Worm (Caenorhabditis elegans) whole organism, L3 larva: ENCODE measurements around the gene fard-1.

Source experiments
- R02D3.7 ChIP-seq: fragments of 150-350 bp; optimal IDR thresholded peaks from 2 replicates; lab custom pipeline; 2014; ENCODE audit warnings: missing biosample characterization, missing genetic modification characterization
- aly-2 ChIP-seq: fragments of 150-350 bp; optimal IDR thresholded peaks from 2 replicates; lab custom pipeline; 2014; ENCODE audit warnings: missing biosample characterization, missing genetic modification characterization
- ama-1 ChIP-seq: fragments of 150-350 bp; optimal IDR thresholded peaks from 2 replicates; lab custom pipeline; 2018
- ceh-28 ChIP-seq: fragments of 150-350 bp; optimal IDR thresholded peaks from 2 replicates; lab custom pipeline; 2014; ENCODE audit warnings: missing biosample characterization, missing genetic modification reagents, missing genetic modification characterization
- ceh-9 ChIP-seq: sonication (generic microtip); optimal IDR thresholded peaks from 2 replicates; lab custom pipeline; 2018; ENCODE audit warnings: missing biosample characterization, missing genetic modification characterization
- egl-27 ChIP-seq: sonication (generic microtip); optimal IDR thresholded peaks from 4 replicates; lab custom pipeline; 2017; ENCODE audit warnings: missing biosample characterization, missing genetic modification reagents, missing genetic modification characterization
- egl-5 ChIP-seq: fragments of 150-350 bp; optimal IDR thresholded peaks from 2 replicates; lab custom pipeline; 2017; ENCODE audit warnings: missing biosample characterization, missing genetic modification reagents, missing genetic modification characterization, inconsistent platforms
- elt-1 ChIP-seq: fragments of 150-350 bp; optimal IDR thresholded peaks from 2 replicates; lab custom pipeline; 2014; ENCODE audit warnings: missing biosample characterization, missing genetic modification characterization
- elt-2 ChIP-seq: sonication (generic microtip); optimal IDR thresholded peaks from 2 replicates; lab custom pipeline; 2016; ENCODE audit warnings: missing genetic modification reagents, mild to moderate bottlenecking, missing genetic modification characterization, missing compliant biosample characterization
- elt-3 ChIP-seq, 3 experiments: fragments of 150-350 bp in 1 of 3; sonication (generic microtip) in 2 of 3; optimal IDR thresholded peaks; 2 replicates in 2 of 3; 4 replicates in 1 of 3; lab custom pipeline; 2014 to 2017; ENCODE audit warnings: missing biosample characterization in 3 of 3, missing genetic modification characterization in 3 of 3
- fkh-10 ChIP-seq: sonication (generic microtip); optimal IDR thresholded peaks from 2 replicates; lab custom pipeline; 2017; ENCODE audit warnings: missing biosample characterization, missing genetic modification reagents, missing genetic modification characterization
- fkh-2 ChIP-seq: fragments of 150-350 bp; optimal IDR thresholded peaks from 2 replicates; lab custom pipeline; 2014; ENCODE audit warnings: missing biosample characterization, missing genetic modification reagents, missing genetic modification characterization
- fos-1 ChIP-seq: fragments of 150-350 bp; optimal IDR thresholded peaks from 2 replicates; lab custom pipeline; 2014; ENCODE audit warnings: missing biosample characterization, missing genetic modification characterization
- hmg-11 ChIP-seq: sonication (generic microtip); optimal IDR thresholded peaks from 2 replicates; lab custom pipeline; 2016; ENCODE audit warnings: missing genetic modification characterization, missing compliant biosample characterization
- jun-1 ChIP-seq: fragments of 150-350 bp; optimal IDR thresholded peaks from 2 replicates; lab custom pipeline; 2014; ENCODE audit warnings: missing biosample characterization, missing genetic modification reagents, missing genetic modification characterization
- lin-15B ChIP-seq: fragments of 150-350 bp; optimal IDR thresholded peaks from 2 replicates; lab custom pipeline; 2014; ENCODE audit warnings: missing biosample characterization, missing genetic modification characterization
- lin-39 ChIP-seq: fragments of 150-350 bp; optimal IDR thresholded peaks from 2 replicates; lab custom pipeline; 2018; ENCODE audit warnings: missing biosample characterization, missing genetic modification reagents, missing genetic modification characterization
- lsy-12 ChIP-seq: sonication (generic microtip); optimal IDR thresholded peaks from 2 replicates; lab custom pipeline; 2016; ENCODE audit warnings: mild to moderate bottlenecking, missing genetic modification characterization, missing compliant biosample characterization
- mml-1 ChIP-seq: fragments of 150-350 bp; sonication (generic microtip); optimal IDR thresholded peaks from 3 replicates; lab custom pipeline; 2014; ENCODE audit warnings: missing biosample characterization, missing genetic modification characterization
- nhr-11 ChIP-seq: fragments of 150-350 bp; optimal IDR thresholded peaks from 2 replicates; lab custom pipeline; 2014; ENCODE audit warnings: missing biosample characterization, missing genetic modification characterization
- nhr-23 ChIP-seq: fragments of 150-350 bp; optimal IDR thresholded peaks from 2 replicates; lab custom pipeline; 2014; ENCODE audit warnings: missing biosample characterization, missing genetic modification reagents, missing genetic modification characterization
- nhr-237 ChIP-seq: fragments of 150-350 bp; optimal IDR thresholded peaks from 2 replicates; lab custom pipeline; 2014; ENCODE audit warnings: missing biosample characterization, missing genetic modification characterization
- nhr-25 ChIP-seq: sonication (generic microtip); optimal IDR thresholded peaks from 2 replicates; lab custom pipeline; 2017; ENCODE audit warnings: missing biosample characterization, missing genetic modification characterization
- nhr-43 ChIP-seq: sonication (generic microtip); optimal IDR thresholded peaks from 2 replicates; lab custom pipeline; 2016; ENCODE audit warnings: mild to moderate bottlenecking, missing genetic modification characterization, missing compliant biosample characterization; ENCODE audit not compliant: poor library complexity, severe bottlenecking
- nhr-67 ChIP-seq: fragments of 150-350 bp; optimal IDR thresholded peaks from 2 replicates; lab custom pipeline; 2014; ENCODE audit warnings: missing biosample characterization, missing genetic modification characterization
- nhr-76 ChIP-seq: fragments of 150-350 bp; sonication (generic microtip); optimal IDR thresholded peaks from 5 replicates; lab custom pipeline; 2014; ENCODE audit warnings: missing biosample characterization, missing genetic modification characterization
- pha-4 ChIP-seq: fragments of 150-350 bp; optimal IDR thresholded peaks from 2 replicates; lab custom pipeline; 2014; ENCODE audit warnings: missing biosample characterization, missing genetic modification reagents, missing genetic modification characterization
- pqm-1 ChIP-seq: fragments of 150-350 bp; optimal IDR thresholded peaks from 2 replicates; lab custom pipeline; 2017; ENCODE audit warnings: missing biosample characterization, missing genetic modification characterization, inconsistent platforms
- sea-2 ChIP-seq: fragments of 150-350 bp; sonication (generic microtip); optimal IDR thresholded peaks from 4 replicates; lab custom pipeline; 2014; ENCODE audit warnings: missing biosample characterization, missing genetic modification reagents, missing genetic modification characterization
- skn-1 ChIP-seq: fragments of 150-350 bp; optimal IDR thresholded peaks from 2 replicates; lab custom pipeline; 2014; ENCODE audit warnings: missing biosample characterization, missing genetic modification characterization
- snpc-4 ChIP-seq: fragments of 150-350 bp; optimal IDR thresholded peaks from 2 replicates; lab custom pipeline; 2014; ENCODE audit warnings: missing biosample characterization, missing genetic modification characterization
- tbx-2 ChIP-seq: sonication (generic microtip); optimal IDR thresholded peaks from 2 replicates; lab custom pipeline; 2016; ENCODE audit warnings: mild to moderate bottlenecking, missing genetic modification characterization, missing compliant biosample characterization
- unc-62 ChIP-seq: fragments of 150-350 bp; sonication (generic microtip); optimal IDR thresholded peaks from 4 replicates; lab custom pipeline; 2014; ENCODE audit warnings: missing biosample characterization, missing genetic modification reagents, missing genetic modification characterization
- zag-1 ChIP-seq: fragments of 150-350 bp; optimal IDR thresholded peaks from 2 replicates; lab custom pipeline; 2014; ENCODE audit warnings: missing biosample characterization, missing genetic modification characterization
- ztf-11 ChIP-seq: fragments of 150-350 bp; optimal IDR thresholded peaks from 2 replicates; lab custom pipeline; 2014; ENCODE audit warnings: missing biosample characterization, missing genetic modification characterization
- ztf-4 ChIP-seq: fragments of 150-350 bp; optimal IDR thresholded peaks from 2 replicates; lab custom pipeline; 2014; ENCODE audit warnings: missing biosample characterization, missing genetic modification characterization

fard-1 gene

DNA sequence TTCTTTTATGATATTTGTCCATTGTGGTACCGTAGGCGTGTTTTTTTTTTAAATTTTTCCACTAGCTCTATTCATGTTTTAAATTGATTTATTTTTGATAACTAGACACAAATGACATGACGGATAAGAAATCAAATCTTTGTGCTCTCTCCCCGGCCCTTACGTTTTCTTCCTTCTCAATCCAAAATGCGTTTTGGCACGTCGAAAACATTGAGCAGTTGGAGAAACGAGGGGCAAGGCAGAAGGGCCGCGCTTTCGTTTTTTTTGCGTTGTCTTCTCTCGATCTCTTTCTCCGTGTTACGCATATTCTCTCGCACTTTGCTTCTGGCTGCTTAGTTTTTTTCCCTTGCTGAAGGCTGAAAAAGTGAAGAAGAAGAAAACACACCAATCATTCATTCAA is 5.9 kb downstream of the fard-1 start:
- TF ChIP-seq lin-39 (tag; lab: Kevin White, UChicago) = peak; percentile 37
- TF ChIP-seq ztf-4 = no peak
- no peak for TF ChIP-seq tbx-2
- TF ChIP-seq egl-27 (tag; lab: Kevin White, UChicago) = no peak
- no peak for TF ChIP-seq fkh-2 (tag; lab: Kevin White, UChicago)
- TF ChIP-seq unc-62 = no peak
- no peak for TF ChIP-seq zag-1 (tag; lab: Kevin White, UChicago)
- TF ChIP-seq nhr-43 (tag; lab: Kevin White, UChicago) = no peak
- TF ChIP-seq sea-2 (GFP tag; lab: Kevin White, UChicago) = no peak
- no peak for TF ChIP-seq lin-15B (tag; lab: Kevin White, UChicago)
- no peak for TF ChIP-seq fos-1
- peak; percentile 53 for TF ChIP-seq fkh-10
- TF ChIP-seq nhr-11 (tag; lab: Kevin White, UChicago) = no peak
- TF ChIP-seq mml-1 (tag; lab: Kevin White, UChicago) = no peak
- no peak for TF ChIP-seq aly-2 (tag; lab: Kevin White, UChicago)
- no peak for TF ChIP-seq skn-1 (tag; lab: Kevin White, UChicago)
- no peak for TF ChIP-seq nhr-25 (tag; lab: Kevin White, UChicago)
- no peak for TF ChIP-seq ceh-28 (tag; lab: Kevin White, UChicago)
- TF ChIP-seq hmg-11 (tag; lab: Kevin White, UChicago) = peak; percentile 61
- no peak for TF ChIP-seq jun-1 (tag; lab: Kevin White, UChicago)

DNA sequence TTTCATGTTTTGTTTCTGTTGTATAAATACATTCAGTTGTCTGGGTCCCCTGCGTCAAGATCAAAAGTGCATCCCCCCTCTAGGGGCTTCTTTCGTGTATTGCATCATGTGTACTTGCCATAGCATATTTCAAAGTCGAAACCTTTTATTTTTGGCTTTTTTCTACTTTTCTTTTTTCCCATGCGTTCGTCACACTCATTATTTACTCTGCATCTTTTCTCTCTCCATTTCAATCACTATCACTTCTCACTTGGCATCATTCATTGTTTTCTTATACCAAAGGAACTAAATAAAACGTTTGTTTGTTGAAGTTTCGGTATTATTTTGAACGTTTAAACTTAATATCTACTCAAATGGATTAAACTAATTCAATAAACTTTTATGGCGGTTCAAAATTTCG is 6.4 kb downstream of the fard-1 start:
- TF ChIP-seq elt-2 (tag; lab: Kevin White, UChicago) (peak; percentile 19), hmg-11 (tag; lab: Kevin White, UChicago) (peak; percentile 43), jun-1 (tag; lab: Kevin White, UChicago) (no peak), pha-4 (tag; lab: Kevin White, UChicago) (peak; percentile 86), snpc-4 (tag; lab: Kevin White, UChicago) (peak; percentile 7)

DNA sequence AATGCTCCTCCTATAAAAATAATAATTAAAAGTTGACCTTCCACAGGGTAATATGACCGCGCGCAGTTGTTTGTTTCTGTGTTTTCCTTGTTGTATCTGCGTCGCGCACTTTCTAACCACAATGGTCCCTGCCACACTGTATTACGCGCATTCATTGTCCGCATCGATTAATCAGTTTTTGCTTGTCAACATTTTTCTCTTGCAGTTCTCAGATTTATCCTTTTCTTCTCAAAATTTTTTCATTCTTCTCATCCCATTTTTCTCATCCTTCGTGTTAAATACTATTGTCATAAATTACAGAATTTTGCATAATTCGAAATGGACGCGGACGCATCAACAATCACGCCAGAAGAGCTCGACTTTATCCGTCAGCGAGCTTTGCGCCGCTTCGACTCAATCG is 7.4 kb downstream of the fard-1 start, which contains the start of gene pfk-1.1:
Gene pfk-1.1, plus strand, starts transcription at position 301 of the 400 bp plus-strand sequence.
- no peak for TF ChIP-seq fkh-10
- no peak for TF ChIP-seq snpc-4 (tag; lab: Kevin White, UChicago)
- no peak for TF ChIP-seq fos-1
- TF ChIP-seq pha-4 (tag; lab: Kevin White, UChicago) = no peak
- TF ChIP-seq lsy-12 (tag; lab: Kevin White, UChicago) = no peak
- TF ChIP-seq nhr-67 (tag; lab: Kevin White, UChicago) = no peak
- no peak for TF ChIP-seq ztf-11 (tag; lab: Kevin White, UChicago)
- TF ChIP-seq ama-1 = no peak
- no peak for TF ChIP-seq R02D3.7 (tag; lab: Kevin White, UChicago)
- no peak for TF ChIP-seq aly-2 (tag; lab: Kevin White, UChicago)
- TF ChIP-seq nhr-23 (tag; lab: Kevin White, UChicago) = no peak
- no peak for TF ChIP-seq pqm-1 (tag; lab: Kevin White, UChicago)
- TF ChIP-seq nhr-11 (tag; lab: Kevin White, UChicago) = no peak
- no peak for TF ChIP-seq nhr-237
- no peak for TF ChIP-seq hmg-11 (tag; lab: Kevin White, UChicago)
- no peak for TF ChIP-seq ztf-4
- TF ChIP-seq elt-1 (tag; lab: Kevin White, UChicago) = no peak
- TF ChIP-seq nhr-76 (tag; lab: Kevin White, UChicago) = no peak

DNA sequence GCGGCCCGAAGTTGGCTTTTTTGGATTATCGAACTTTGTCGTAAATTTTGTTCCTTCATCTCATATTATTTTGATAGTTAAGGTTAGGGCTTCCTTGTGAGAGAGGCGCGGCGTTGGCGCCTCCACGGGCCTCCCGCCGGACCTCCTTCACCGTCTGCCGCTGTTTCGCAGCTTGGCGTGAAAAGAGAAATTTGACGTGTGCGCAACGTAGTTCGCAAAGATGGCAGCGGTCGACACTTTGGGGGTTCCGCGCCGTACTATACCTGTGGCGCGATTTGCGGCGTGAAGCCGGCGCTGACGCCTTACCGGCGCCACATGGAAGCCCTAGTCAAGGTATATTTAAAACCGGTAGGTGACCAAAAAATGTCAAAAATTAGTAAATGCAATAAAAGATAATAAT is 9.2 kb downstream of the fard-1 start:
- TF ChIP-seq pqm-1 (tag; lab: Kevin White, UChicago) (no peak), aly-2 (tag; lab: Kevin White, UChicago) (no peak), nhr-11 (tag; lab: Kevin White, UChicago) (no peak), zag-1 (tag; lab: Kevin White, UChicago) (no peak), ztf-11 (tag; lab: Kevin White, UChicago) (no peak), egl-5 (tag; lab: Kevin White, UChicago) (no peak), unc-62 (no peak), fkh-2 (tag; lab: Kevin White, UChicago) (no peak), nhr-43 (tag; lab: Kevin White, UChicago) (no peak), jun-1 (tag; lab: Kevin White, UChicago) (no peak), nhr-23 (tag; lab: Kevin White, UChicago) (no peak), elt-3 (tag; optimal IDR thresholded peaks at IDR 0.05; lab: Kevin White, UChicago) (no peak), nhr-76 (tag; lab: Kevin White, UChicago) (no peak), ceh-9 (tag; lab: Kevin White, UChicago) (no peak)
